Fruit fly (Drosophila melanogaster): ENCODE data around the gene Apl.
A peak's percentile ranks its signal among the peaks of the same experiment; 100 is the strongest.

Apl gene

DNA sequence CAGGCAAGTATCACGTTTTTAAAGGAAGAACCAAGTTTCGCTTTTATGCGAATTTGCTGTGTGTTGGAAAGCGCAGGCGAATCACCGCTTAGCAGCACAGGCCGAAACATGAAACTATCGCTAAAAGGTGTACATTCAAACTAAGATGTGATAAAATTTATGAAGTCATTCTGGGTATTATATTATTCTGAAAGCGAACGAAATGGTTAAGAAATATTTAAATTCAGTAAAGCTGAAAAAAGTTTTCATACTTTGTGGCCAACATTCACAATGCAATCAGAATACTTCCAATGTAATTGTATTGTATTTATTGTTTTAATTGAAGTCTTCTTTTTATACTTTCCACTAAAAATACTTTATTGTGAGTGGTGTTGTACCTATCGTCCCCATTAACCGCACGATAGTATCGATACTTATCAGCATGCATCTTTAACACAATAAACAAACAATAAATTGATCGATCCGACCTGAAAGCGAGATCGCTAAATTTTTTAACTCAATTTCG lies 13.7 kb upstream of the Apl start, which contains the start of gene Smn (continued):
- no peak for TF ChIP-seq cas (GFP tag; IDR thresholded peaks at IDR 0.05)

DNA sequence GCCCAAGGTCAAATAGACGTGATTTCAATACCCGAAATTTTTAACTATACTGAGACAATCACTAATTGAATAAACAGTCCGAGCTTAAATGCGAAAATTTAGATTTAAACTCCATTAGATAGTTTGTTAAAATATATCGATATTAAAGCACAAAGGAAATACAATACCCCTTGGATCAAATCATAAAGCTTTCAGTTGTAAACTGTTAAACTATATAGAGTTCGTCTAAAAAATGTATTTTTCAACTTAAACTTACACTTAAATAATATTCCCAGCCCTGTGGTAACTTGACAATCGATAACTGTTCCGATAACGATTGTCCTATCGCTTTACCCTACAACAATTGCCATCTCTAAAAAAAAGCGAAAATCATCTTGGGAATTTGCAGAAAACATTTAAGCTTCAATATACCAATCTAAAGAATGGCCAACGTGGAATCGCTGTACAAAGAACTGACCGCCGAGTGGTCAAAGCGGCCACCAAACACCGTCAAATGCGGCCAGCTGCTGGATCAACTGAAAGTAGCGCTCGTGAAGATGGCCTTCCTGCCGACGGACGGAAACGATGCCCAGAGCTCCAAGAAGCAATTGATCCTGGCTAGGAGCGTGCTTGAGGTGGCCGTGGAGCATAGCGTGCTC lies 12.2 kb upstream of the Apl start, which contains the start of gene Rpn12:
Gene Rpn12 (plus strand): TSS at position 351 of the 638 bp plus-strand sequence.
- TF ChIP-seq CG34224 (GFP tag; IDR thresholded peaks at IDR 0.05; ENCODE audit: partially characterized antibody) (peak; percentile 83), stwl (tag; optimal IDR thresholded peaks at IDR 0.05) (peak; percentile 70), CG17328 (GFP tag; IDR thresholded peaks at IDR 0.05) (no peak), caup (GFP tag; optimal IDR thresholded peaks at IDR 0.05; ENCODE audit: severe bottlenecking) (no peak), Hey (tag; optimal IDR thresholded peaks at IDR 0.05) (no peak), CG3407 (GFP tag; optimal IDR thresholded peaks at IDR 0.05) (no peak), tup (GFP tag; optimal IDR thresholded peaks at IDR 0.05) (no peak), CG32767 (GFP tag; IDR thresholded peaks at IDR 0.05) (no peak), Fer3 (tag; optimal IDR thresholded peaks at IDR 0.05) (peak; percentile 19), Dfd (GFP tag; optimal IDR thresholded peaks at IDR 0.05) (no peak), Mad (GFP tag; optimal IDR thresholded peaks at IDR 0.05) (no peak), ci (GFP tag; IDR thresholded peaks at IDR 0.05) (no peak), CG11456 (GFP tag; IDR thresholded peaks at IDR 0.05) (no peak; the same call in 2 of the 3 replicates), shn (GFP tag; optimal IDR thresholded peaks at IDR 0.05) (no peak), stc (GFP tag; IDR thresholded peaks at IDR 0.05) (no peak), bcd (GFP tag; optimal IDR thresholded peaks at IDR 0.05) (no peak), salm (tag; optimal IDR thresholded peaks at IDR 0.05) (no peak), CG11504 (tag; optimal IDR thresholded peaks at IDR 0.05) (no peak), Xbp1 (GFP tag; optimal IDR thresholded peaks at IDR 0.05) (peak; percentile 35), pan (optimal IDR thresholded peaks at IDR 0.05) (no peak), pan (GFP tag; optimal IDR thresholded peaks at IDR 0.05 in 1 of 2, IDR thresholded peaks at IDR 0.05 in 1 of 2) (peak in 1 of 2 experiments; percentile 50), psq (GFP tag; optimal IDR thresholded peaks at IDR 0.05) (no peak), grn (GFP tag; optimal IDR thresholded peaks at IDR 0.05) (no peak), C15 (GFP tag; IDR thresholded peaks at IDR 0.05) (no peak), CG30403 (GFP tag; optimal IDR thresholded peaks at IDR 0.05) (peak; percentile 43), Camta (GFP tag; optimal IDR thresholded peaks at IDR 0.05) (peak; percentile 10), CoRest (tag; optimal IDR thresholded peaks at IDR 0.05) (peak; percentile 47), CG18599 (GFP tag; optimal IDR thresholded peaks at IDR 0.05) (peak; percentile 24), CkIIα-i1 (GFP tag; IDR thresholded peaks at IDR 0.05) (no peak), CG18619 (GFP tag; optimal IDR thresholded peaks at IDR 0.05) (no peak), CG14667 (GFP tag; IDR thresholded peaks at IDR 0.05) (no peak), CG34376 (GFP tag; optimal IDR thresholded peaks at IDR 0.05) (no peak), Ets65A (GFP tag) (no peak), Myb (GFP tag; optimal IDR thresholded peaks at IDR 0.05) (no peak), dan (GFP tag; IDR thresholded peaks at IDR 0.05) (no peak), Dip3 (GFP tag; optimal IDR thresholded peaks at IDR 0.05) (no peak), pfk (GFP tag; optimal IDR thresholded peaks at IDR 0.05) (no peak), CG7372 (GFP tag; IDR thresholded peaks at IDR 0.05) (0 out of 2 replicates have a peak, but pooled peaks have one; percentile 20), CG16815 (GFP tag; optimal IDR thresholded peaks at IDR 0.05) (no peak), Rfx (GFP tag; IDR thresholded peaks at IDR 0.05) (peak; percentile 61), MBD-R2 (GFP tag; IDR thresholded peaks at IDR 0.05) (peak; percentile 69), CG6272 (GFP tag; IDR thresholded peaks at IDR 0.05) (no peak), org-1 (GFP tag; optimal IDR thresholded peaks at IDR 0.05) (no peak), CG13123 (GFP tag; optimal IDR thresholded peaks at IDR 0.05) (no peak), Taf1 (GFP tag; IDR thresholded peaks at IDR 0.05) (0 out of 2 replicates have a peak, but pooled peaks have one; percentile 25), unpg (GFP tag; optimal IDR thresholded peaks at IDR 0.05) (peak; percentile 20), Elba2 (GFP tag; optimal IDR thresholded peaks at IDR 0.05) (no peak), slbo (GFP tag; IDR thresholded peaks at IDR 0.05) (peak; percentile 27; the same call in 1 of the 2 replicates)

All from whole organism, embryonic.